Worm (Caenorhabditis elegans) whole organism, early embryonic: ENCODE data around the gene ttr-54.
A peak's percentile ranks its signal among the peaks of the same experiment; 100 is the strongest.

Experiments
- B0310.2 ChIP-seq: sonication (generic microtip); optimal IDR thresholded peaks from 2 replicates; lab custom pipeline; 2016; ENCODE audit warnings: mild to moderate bottlenecking, missing genetic modification characterization, missing compliant biosample characterization
- F13C5.2 ChIP-seq: sonication (generic microtip); optimal IDR thresholded peaks from 2 replicates; lab custom pipeline; 2017; ENCODE audit warnings: mild to moderate bottlenecking, missing genetic modification characterization, inconsistent platforms, missing compliant biosample characterization
- aly-1 ChIP-seq: sonication (generic microtip); optimal IDR thresholded peaks from 2 replicates; lab custom pipeline; 2016; ENCODE audit warnings: missing genetic modification characterization, missing compliant biosample characterization
- ama-1 ChIP-seq: fragments of 150-350 bp; optimal IDR thresholded peaks from 2 replicates; lab custom pipeline; 2014
- ceh-13 ChIP-seq: fragments of 200-800 bp; sonication (Bioruptor generic); optimal IDR thresholded peaks from 2 replicates; lab custom pipeline; 2018; ENCODE audit warnings: mild to moderate bottlenecking, missing genetic modification characterization, missing compliant biosample characterization
- ceh-36 ChIP-seq: sonication (generic microtip); optimal IDR thresholded peaks from 2 replicates; lab custom pipeline; 2016; ENCODE audit warnings: missing genetic modification characterization, inconsistent platforms, missing compliant biosample characterization
- ets-7 ChIP-seq: sonication (generic microtip); optimal IDR thresholded peaks from 2 replicates; lab custom pipeline; 2016; ENCODE audit warnings: missing genotype, missing genetic modification characterization, missing compliant biosample characterization
- flt-1 ChIP-seq: fragments of 200-800 bp; sonication (Bioruptor generic); IDR thresholded peaks from 2 replicates; pipeline ENCODE4 v1.3.6; 2022; ENCODE audit warnings: missing genetic modification characterization, missing compliant biosample characterization
- hmbx-1 ChIP-seq: sonication (generic microtip); optimal IDR thresholded peaks from 2 replicates; lab custom pipeline; 2016; ENCODE audit warnings: mild to moderate bottlenecking, missing genetic modification characterization, missing compliant biosample characterization
- hmg-4 ChIP-seq: fragments of 200-800 bp; sonication (Bioruptor generic); optimal IDR thresholded peaks from 2 replicates; lab custom pipeline; 2018; ENCODE audit warnings: mild to moderate bottlenecking, missing genetic modification characterization, missing compliant biosample characterization
- hnd-1 ChIP-seq: sonication (generic microtip); optimal IDR thresholded peaks from 2 replicates; lab custom pipeline; 2016; ENCODE audit warnings: missing genetic modification characterization, missing compliant biosample characterization
- pes-1 ChIP-seq: fragments of 200-800 bp; sonication (Bioruptor generic); IDR thresholded peaks from 2 replicates; pipeline ENCODE4 v1.3.6; 2022; ENCODE audit warnings: missing genetic modification reagents, missing genetic modification characterization, missing compliant biosample characterization
- scrt-1 ChIP-seq: fragments of 200-800 bp; sonication (Bioruptor generic); IDR thresholded peaks from 2 replicates; pipeline ENCODE4 v1.3.6; 2022; ENCODE audit warnings: missing genetic modification characterization, missing compliant biosample characterization
- sea-1 ChIP-seq: fragments of 200-800 bp; sonication (Bioruptor generic); conservative IDR thresholded peaks from 2 replicates; pipeline ENCODE4 v1.3.6; 2022; ENCODE audit warnings: missing genetic modification characterization, missing compliant biosample characterization
- tbx-11 ChIP-seq: fragments of 200-800 bp; sonication (Bioruptor generic); IDR thresholded peaks from 2 replicates; pipeline ENCODE4 v1.3.6; 2022; ENCODE audit warnings: missing genetic modification characterization, missing compliant biosample characterization
- tbx-37 ChIP-seq: fragments of 200-800 bp; sonication (Bioruptor generic); conservative IDR thresholded peaks from 2 replicates; pipeline ENCODE4 v1.3.6; 2022; ENCODE audit warnings: missing genetic modification reagents, missing genetic modification characterization, missing compliant biosample characterization
- tra-4 ChIP-seq: sonication (generic microtip); optimal IDR thresholded peaks from 2 replicates; lab custom pipeline; 2017; ENCODE audit warnings: missing genetic modification characterization, missing compliant biosample characterization

The ttr-54 gene

DNA sequence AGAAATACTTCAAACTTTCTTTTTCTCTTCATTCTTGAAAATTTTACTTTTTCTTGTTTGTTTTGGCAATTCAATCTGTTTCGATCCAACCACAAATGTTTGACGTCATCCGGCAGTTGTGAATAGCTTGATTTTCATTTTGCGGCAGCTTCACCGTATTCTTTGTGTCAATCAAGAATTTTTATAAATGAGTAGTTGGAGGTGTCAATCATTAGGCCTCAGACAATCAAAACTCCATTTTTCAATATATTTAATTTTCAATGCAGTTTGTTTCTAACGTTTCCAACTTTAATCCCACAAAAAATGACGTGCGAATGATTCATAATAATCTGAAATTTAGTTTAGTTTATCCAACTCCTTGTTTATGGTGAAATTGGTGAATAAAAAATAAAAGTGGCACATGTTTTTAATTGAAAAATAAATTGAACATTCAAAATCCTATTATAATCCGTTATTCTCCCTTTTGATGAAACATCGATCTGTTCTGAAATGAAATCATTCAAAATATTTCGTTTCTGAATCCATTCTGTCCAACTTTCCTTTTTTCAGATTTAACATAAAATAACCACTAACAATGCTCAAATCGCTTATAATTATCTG, 2.0 kb downstream of the ttr-54 start, which contains the start of gene ttr-53:
Gene ttr-53, plus strand, starts transcription at position 550 of the 600 bp plus-strand sequence.
- TF ChIP-seq B0310.2 (tag; lab: Kevin White, UChicago) (no peak), pes-1 (GFP tag; lab: Robert Waterston, UW) (no peak), scrt-1 (GFP tag; lab: Robert Waterston, UW) (no peak), hmbx-1 (tag; lab: Kevin White, UChicago) (no peak)

DNA sequence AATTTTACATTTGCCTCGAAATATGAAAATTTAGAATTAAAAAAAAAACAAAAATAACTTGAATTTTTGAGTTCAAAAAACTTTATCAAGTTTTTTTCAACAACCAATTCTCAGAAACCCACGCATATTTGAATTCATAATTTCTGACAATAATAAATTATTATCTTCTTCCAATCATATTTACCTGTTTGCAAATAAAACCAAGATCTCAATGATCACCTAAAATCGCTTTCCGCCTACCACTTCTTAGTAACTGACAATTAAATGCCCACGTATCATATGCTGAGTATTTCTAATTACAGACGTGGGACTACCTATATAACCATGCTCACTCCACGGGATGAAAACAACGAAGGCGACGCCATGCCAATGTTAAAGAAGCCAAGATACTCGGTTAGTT, 6.1 kb downstream of the ttr-54 start, which contains the start of gene pps-1:
Gene pps-1, plus strand, starts transcription at position 301 of the 400 bp plus-strand sequence.
- TF ChIP-seq pes-1 (GFP tag; lab: Robert Waterston, UW) (no peak), ama-1 (lab: Kevin White, UChicago) (no peak), B0310.2 (tag; lab: Kevin White, UChicago) (no peak), hmg-4 (GFP tag; lab: Kevin White, UChicago) (no peak), aly-1 (tag; lab: Kevin White, UChicago) (no peak), tbx-37 (GFP tag; lab: Robert Waterston, UW) (no peak), hnd-1 (tag; lab: Kevin White, UChicago) (no peak), flt-1 (no peak), sea-1 (GFP tag; lab: Robert Waterston, UW) (no peak), ceh-36 (tag; lab: Kevin White, UChicago) (no peak), tbx-11 (GFP tag; lab: Robert Waterston, UW) (no peak), ets-7 (tag; lab: Kevin White, UChicago) (no peak), scrt-1 (GFP tag; lab: Robert Waterston, UW) (no peak), tra-4 (no peak), ceh-13 (GFP tag; lab: Kevin White, UChicago) (no peak), F13C5.2 (tag; lab: Kevin White, UChicago) (no peak), hmbx-1 (tag; lab: Kevin White, UChicago) (no peak)

DNA sequence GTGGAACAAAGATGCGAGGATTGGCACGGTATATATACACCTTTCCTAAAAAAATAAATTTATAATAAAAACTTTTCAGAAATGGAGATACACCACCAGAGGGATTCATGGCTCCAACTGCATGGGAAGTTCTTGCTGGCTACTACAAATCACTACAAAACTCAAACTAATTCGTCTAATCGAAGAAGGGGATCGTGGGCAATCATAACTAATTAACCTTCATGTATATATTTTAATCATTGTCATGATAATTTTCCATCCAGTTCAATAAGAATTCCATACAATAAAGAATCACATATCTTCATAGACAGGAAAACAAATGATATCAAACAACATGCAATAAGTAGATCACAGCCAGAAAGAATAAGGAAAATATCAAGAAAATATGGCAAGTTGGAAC, 8.5 kb downstream of the ttr-54 start:
- TF ChIP-seq sea-1 (GFP tag; lab: Robert Waterston, UW) (no peak), hnd-1 (tag; lab: Kevin White, UChicago) (no peak), hmbx-1 (tag; lab: Kevin White, UChicago) (no peak), ceh-36 (tag; lab: Kevin White, UChicago) (no peak), tra-4 (no peak), B0310.2 (tag; lab: Kevin White, UChicago) (no peak), scrt-1 (GFP tag; lab: Robert Waterston, UW) (no peak), F13C5.2 (tag; lab: Kevin White, UChicago) (no peak)

DNA sequence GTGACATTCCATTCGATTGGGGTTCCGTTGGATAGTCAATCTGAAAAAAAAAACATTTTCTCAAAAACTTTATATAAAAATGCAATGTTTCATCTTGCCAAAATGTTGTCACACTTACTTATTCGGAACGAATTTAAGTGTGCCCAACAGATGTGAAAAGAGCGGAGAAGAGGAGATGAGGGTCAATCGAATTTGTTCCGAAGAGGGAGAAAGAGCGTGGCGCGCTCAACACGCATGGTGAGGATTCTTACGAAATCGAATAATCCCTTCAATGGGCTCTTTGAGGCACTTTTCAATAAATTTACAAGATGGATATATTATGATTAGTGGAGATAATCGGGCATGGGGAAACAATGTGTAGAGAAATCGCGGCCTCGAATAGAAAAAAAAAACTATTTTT, 15.2 kb downstream of the ttr-54 start:
- TF ChIP-seq aly-1 (tag; lab: Kevin White, UChicago) (no peak), ceh-36 (tag; lab: Kevin White, UChicago) (no peak), pes-1 (GFP tag; lab: Robert Waterston, UW) (no peak), tbx-11 (GFP tag; lab: Robert Waterston, UW) (no peak), ets-7 (tag; lab: Kevin White, UChicago) (no peak)

DNA sequence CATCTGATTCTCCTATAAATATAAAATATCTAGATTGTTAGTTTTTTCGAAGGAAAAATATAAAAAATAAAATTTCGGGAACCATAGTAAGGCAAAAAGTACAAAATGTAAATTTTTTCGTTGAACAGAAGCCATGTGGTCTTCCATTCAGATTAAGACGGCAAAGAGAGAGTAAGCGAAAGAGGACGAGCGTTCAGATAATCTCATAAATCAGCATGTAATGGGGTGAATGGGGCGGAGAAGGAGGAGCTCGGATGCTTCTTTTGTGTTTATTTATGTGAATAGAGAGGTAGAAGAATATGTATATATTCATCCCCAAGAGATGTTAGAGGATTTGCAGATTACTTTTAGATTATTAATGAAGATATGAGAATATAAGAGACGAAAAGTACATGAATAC, 18.8 kb downstream of the ttr-54 start, which contains the start of gene pxf-1:
Gene pxf-1, minus strand, starts transcription at position 14 of the 400 bp plus-strand sequence.
- TF ChIP-seq ceh-36 (tag; lab: Kevin White, UChicago): no peak
- TF ChIP-seq ets-7 (tag; lab: Kevin White, UChicago): no peak
- TF ChIP-seq ceh-13 (GFP tag; lab: Kevin White, UChicago): no peak
- no peak for TF ChIP-seq hmbx-1 (tag; lab: Kevin White, UChicago)
- TF ChIP-seq hnd-1 (tag; lab: Kevin White, UChicago): no peak
- no peak for TF ChIP-seq tra-4
- no peak for TF ChIP-seq tbx-11 (GFP tag; lab: Robert Waterston, UW)

DNA sequence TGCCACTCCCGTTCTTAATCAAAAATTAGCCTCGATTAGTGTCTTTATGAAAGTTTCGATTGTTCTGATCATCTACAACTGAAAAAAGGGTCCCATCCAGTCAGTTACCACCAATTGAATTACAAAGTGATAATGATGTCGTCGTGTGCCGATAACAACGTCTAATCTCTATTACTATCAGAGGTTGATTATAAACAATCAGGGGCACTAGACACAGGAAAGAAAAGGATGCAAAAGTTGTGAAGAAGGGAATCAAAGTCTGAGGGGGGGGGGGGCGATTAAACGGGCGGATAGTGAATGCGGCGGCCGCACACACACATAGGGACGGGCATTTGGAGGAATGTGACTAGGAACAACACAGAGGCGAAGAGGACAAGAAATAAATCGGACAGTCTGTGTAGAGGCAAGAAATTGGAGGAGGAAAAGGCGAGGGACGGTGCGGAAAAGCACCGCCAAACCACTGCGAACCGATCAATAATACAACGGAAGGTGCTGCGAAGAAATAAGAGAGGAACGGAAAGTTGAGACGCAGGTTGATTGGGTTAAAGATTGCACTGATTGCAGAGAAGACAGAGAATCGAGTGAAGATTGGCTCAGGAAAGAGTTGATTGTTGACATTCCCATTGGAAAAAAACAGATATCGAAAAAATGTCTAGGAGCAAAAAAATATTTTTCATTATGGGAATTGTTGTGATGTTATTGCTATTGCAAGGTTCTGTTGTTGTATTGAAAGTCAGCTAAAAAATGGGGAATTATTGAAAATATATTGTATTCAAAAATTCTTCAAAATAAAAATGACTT, 19.6 kb downstream of the ttr-54 start:
- TF ChIP-seq ceh-36 (tag; lab: Kevin White, UChicago) (peak; percentile 28), B0310.2 (tag; lab: Kevin White, UChicago) (peak; percentile 45), tbx-37 (GFP tag; lab: Robert Waterston, UW) (no peak), aly-1 (tag; lab: Kevin White, UChicago) (no peak), hmg-4 (GFP tag; lab: Kevin White, UChicago) (peak; percentile 79), F13C5.2 (tag; lab: Kevin White, UChicago) (no peak)

DNA sequence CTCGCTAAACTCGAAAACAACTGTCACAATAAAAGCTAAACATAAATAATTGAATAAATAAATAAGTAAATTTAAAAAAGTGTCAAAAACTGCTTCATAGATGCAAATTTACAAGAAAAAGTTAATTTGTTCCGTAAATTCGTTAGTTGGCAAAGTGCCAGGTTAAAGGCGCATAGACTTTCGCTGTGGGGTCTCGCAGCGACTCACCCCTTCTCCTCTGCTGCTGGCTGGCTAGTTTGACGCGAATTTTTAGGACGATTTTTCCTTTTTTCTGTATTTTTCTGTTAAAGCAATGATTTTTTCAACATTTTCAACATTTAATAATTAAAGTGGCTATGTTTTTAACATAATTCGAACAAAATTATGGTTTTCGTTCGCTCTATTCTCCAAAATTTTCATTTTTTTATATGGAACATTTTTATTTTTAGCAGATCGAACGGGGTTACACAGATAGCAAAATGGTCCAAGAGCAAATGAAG, 20.7 kb downstream of the ttr-54 start, which contains the start of gene rack-1:
Gene rack-1, plus strand, starts transcription at position 429 of the 479 bp plus-strand sequence.
- TF ChIP-seq B0310.2 (tag; lab: Kevin White, UChicago) (no peak), ets-7 (tag; lab: Kevin White, UChicago) (no peak), tbx-11 (GFP tag; lab: Robert Waterston, UW) (no peak)
